Worm (Caenorhabditis elegans): ENCODE results near the gene mtre-1.
A peak's percentile ranks its signal among the peaks of the same experiment; 100 is the strongest.

Gene mtre-1

DNA sequence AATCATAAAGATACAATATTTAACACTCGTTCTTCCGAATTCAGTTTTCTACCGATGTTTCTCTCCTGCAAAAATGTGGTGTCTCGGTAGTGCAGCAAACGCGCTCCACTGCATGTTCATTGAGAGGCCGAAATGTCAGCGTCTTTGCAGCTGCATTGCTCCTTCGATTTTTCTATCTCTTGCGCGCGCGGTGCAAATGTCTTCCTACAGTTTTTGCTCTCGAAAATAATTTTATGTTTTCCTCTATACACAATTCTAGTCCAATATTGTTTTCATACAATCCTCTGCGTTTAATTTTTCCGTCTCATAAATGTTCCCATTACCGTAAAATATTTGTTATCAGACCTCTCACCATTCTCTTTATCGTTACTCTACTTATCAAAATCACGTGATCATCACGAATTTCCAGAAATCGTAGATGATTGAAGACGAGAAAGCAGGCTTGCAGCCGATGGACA, 12.0 kb upstream of the mtre-1 start, which contains the start of gene ufd-2 (continued):
- TF ChIP-seq lsy-2 (tag; optimal IDR thresholded peaks at IDR 0.05) (peak; percentile 67 to 89), elt-2 (tag; optimal IDR thresholded peaks at IDR 0.05) (peak; percentile 53), jun-1 (tag; optimal IDR thresholded peaks at IDR 0.05) (peak; percentile 50), C16A3.4 (tag; optimal IDR thresholded peaks at IDR 0.05) (peak; percentile 85), lin-13 (GFP tag; optimal IDR thresholded peaks at IDR 0.05) (peak; percentile 53), pag-3 (tag; optimal IDR thresholded peaks at IDR 0.05; ENCODE audit: borderline replicate concordance, insufficient read depth) (no peak), egl-27 (tag; optimal IDR thresholded peaks at IDR 0.05) (no peak), unc-86 (tag; optimal IDR thresholded peaks at IDR 0.05) (peak; percentile 46), skn-1 (tag; optimal IDR thresholded peaks at IDR 0.05) (peak; percentile 89), mdl-1 (tag; optimal IDR thresholded peaks at IDR 0.05) (peak in 1 of 2 experiments; percentile 35), Y116A8C.19 (tag; optimal IDR thresholded peaks at IDR 0.05; ENCODE audit: borderline replicate concordance) (no peak), mep-1 (tag; optimal IDR thresholded peaks at IDR 0.05) (peak; percentile 70), nhr-71 (tag; optimal IDR thresholded peaks at IDR 0.05) (peak; percentile 74), lir-3 (tag; optimal IDR thresholded peaks at IDR 0.05; ENCODE audit: poor library complexity) (peak; percentile 68), tbx-2 (tag; optimal IDR thresholded peaks at IDR 0.05) (no peak), hlh-17 (GFP tag; optimal IDR thresholded peaks at IDR 0.05; ENCODE audit: borderline replicate concordance) (no peak)

DNA sequence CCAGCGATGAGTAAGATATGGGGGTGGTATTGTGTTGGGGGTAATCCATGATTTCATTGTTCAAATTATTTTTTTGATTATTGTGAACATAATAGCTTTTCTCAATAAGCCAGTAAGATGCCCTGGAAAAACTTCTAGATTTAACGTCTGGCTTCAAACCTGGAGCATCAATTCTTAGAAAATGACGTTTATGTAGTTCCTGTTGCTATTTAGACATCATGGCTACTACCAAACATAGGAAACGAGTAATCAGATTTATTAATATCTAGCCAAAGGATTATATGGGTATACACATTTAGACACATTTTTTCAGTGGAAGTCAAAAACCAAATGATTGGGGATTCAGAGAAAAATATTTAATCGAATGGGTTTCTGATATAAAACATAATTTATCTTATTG, 9.2 kb upstream of the mtre-1 start:
- TF ChIP-seq grh-1 (GFP tag; IDR thresholded peaks at IDR 0.05) (no peak), nhr-71 (tag; optimal IDR thresholded peaks at IDR 0.05) (peak; percentile 41), nhr-11 (tag; optimal IDR thresholded peaks at IDR 0.05) (peak; percentile 66), nhr-84 (tag; optimal IDR thresholded peaks at IDR 0.05) (no peak), zip-4 (GFP tag; optimal IDR thresholded peaks at IDR 0.05) (no peak), fkh-8 (tag; optimal IDR thresholded peaks at IDR 0.05) (peak; percentile 47), mep-1 (tag; optimal IDR thresholded peaks at IDR 0.05) (no peak), nhr-12 (tag; optimal IDR thresholded peaks at IDR 0.05) (no peak), pax-3 (tag; optimal IDR thresholded peaks at IDR 0.05) (no peak), C16A3.4 (tag; optimal IDR thresholded peaks at IDR 0.05) (no peak), dsc-1 (tag; optimal IDR thresholded peaks at IDR 0.05) (peak; percentile 95), mab-9 (GFP tag; IDR thresholded peaks at IDR 0.05) (no peak), nhr-47 (tag; optimal IDR thresholded peaks at IDR 0.05) (peak; percentile 55), unc-86 (tag; optimal IDR thresholded peaks at IDR 0.05) (no peak), unc-130 (tag; optimal IDR thresholded peaks at IDR 0.05) (no peak), vab-15 (tag; optimal IDR thresholded peaks at IDR 0.05) (no peak), egl-13 (tag; optimal IDR thresholded peaks at IDR 0.05) (peak; percentile 64), unc-98 (GFP tag; IDR thresholded peaks at IDR 0.05) (no peak), pag-3 (tag; optimal IDR thresholded peaks at IDR 0.05; ENCODE audit: borderline replicate concordance, insufficient read depth) (no peak)

DNA sequence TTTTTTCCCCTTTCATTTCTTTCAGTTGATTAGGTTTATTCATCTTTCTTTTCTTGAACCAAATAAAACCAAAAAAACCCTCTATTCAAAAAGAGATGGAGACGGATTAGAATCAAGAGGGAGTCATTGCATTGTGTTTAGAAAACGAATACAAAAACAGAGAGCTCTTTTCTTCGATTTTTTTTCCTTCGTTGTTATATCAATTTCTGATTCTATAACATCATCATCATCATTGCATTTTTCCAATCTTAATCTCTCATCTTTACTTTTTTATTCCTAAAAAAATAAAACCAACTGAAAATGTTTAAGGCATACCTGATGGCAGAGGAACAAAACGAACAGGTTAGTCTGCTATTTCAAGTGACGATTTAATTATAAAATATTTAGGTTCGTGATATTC, 8.4 kb upstream of the mtre-1 start, which contains the start of gene T05H10.8:
TSS of gene T05H10.8 (plus strand) at position 301 of the 400 bp plus-strand sequence.
- no peak for TF ChIP-seq mdl-1 (tag; optimal IDR thresholded peaks at IDR 0.05)
- peak; percentile 20 for TF ChIP-seq dsc-1 (tag; optimal IDR thresholded peaks at IDR 0.05)
- no peak for TF ChIP-seq isw-1 (GFP tag; IDR thresholded peaks at IDR 0.05)
- no peak for TF ChIP-seq nhr-20 (tag; optimal IDR thresholded peaks at IDR 0.05)
- TF ChIP-seq unc-86 (tag; optimal IDR thresholded peaks at IDR 0.05), result no peak
- no peak for TF ChIP-seq ztf-4 (tag; optimal IDR thresholded peaks at IDR 0.05)
- no peak for TF ChIP-seq hlh-4 (tag; optimal IDR thresholded peaks at IDR 0.05)

DNA sequence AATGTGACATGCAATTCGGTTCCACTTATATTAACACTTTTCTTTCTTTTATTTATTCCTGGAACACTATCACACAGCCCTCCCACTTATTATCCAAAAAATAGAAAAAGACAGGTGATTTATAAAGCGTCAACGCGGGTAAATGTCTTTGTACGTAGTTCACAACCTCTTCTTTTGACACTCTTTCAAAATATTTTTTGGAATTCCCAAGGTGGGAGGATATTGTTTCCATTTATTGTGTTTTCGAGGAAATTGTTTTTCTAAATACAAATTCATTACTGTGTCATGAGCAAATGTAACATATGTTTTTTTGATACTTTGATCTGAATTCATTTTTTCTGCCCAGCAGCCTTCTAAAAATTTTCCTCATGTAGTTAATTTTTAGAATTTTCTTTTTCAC, 7.5 kb upstream of the mtre-1 start:
- no peak for TF ChIP-seq C04F5.9 (tag; optimal IDR thresholded peaks at IDR 0.05)
- no peak for TF ChIP-seq fkh-10 (GFP tag; optimal IDR thresholded peaks at IDR 0.05)
- TF ChIP-seq egl-27 (tag; optimal IDR thresholded peaks at IDR 0.05), result no peak
- TF ChIP-seq nhr-85 (tag), result no peak
- TF ChIP-seq nhr-76 (tag; optimal IDR thresholded peaks at IDR 0.05), result no peak
- no peak for TF ChIP-seq efl-1 (optimal IDR thresholded peaks at IDR 0.05)
- TF ChIP-seq efl-1 (GFP tag; optimal IDR thresholded peaks at IDR 0.05 in 1 of 2), result no peak
- TF ChIP-seq fkh-8 (tag; optimal IDR thresholded peaks at IDR 0.05), result peak; percentile 54
- TF ChIP-seq unc-86 (tag; optimal IDR thresholded peaks at IDR 0.05), result no peak
- TF ChIP-seq nhr-71 (tag; optimal IDR thresholded peaks at IDR 0.05), result peak; percentile 41
- TF ChIP-seq skn-1 (tag; optimal IDR thresholded peaks at IDR 0.05), result no peak
- no peak for TF ChIP-seq vab-15 (tag; optimal IDR thresholded peaks at IDR 0.05)
- TF ChIP-seq hpl-2 (GFP tag; optimal IDR thresholded peaks at IDR 0.05), result no peak
- no peak for TF ChIP-seq ztf-11 (tag; optimal IDR thresholded peaks at IDR 0.05)
- TF ChIP-seq swsn-7 (tag; optimal IDR thresholded peaks at IDR 0.05), result no peak
- no peak for TF ChIP-seq hlh-17 (GFP tag; optimal IDR thresholded peaks at IDR 0.05; ENCODE audit: borderline replicate concordance)
- TF ChIP-seq nhr-47 (tag; optimal IDR thresholded peaks at IDR 0.05), result peak; percentile 12
- TF ChIP-seq hlh-4 (tag; optimal IDR thresholded peaks at IDR 0.05), result peak; percentile 52
- no peak for TF ChIP-seq unc-30 (tag; optimal IDR thresholded peaks at IDR 0.05)
- TF ChIP-seq alr-1 (tag; optimal IDR thresholded peaks at IDR 0.05; ENCODE audit: borderline replicate concordance), result no peak
- TF ChIP-seq zag-1 (tag; optimal IDR thresholded peaks at IDR 0.05), result no peak

All from whole organism, L1 larva.